Worm (Caenorhabditis elegans) whole organism, L4 larva: ENCODE measurements around the gene T26H5.10.

Experiments used
- daf-19 ChIP-seq: fragments of 200-800 bp; sonication (Bioruptor generic); conservative IDR thresholded peaks from 2 replicates; pipeline ENCODE4 v1.3.6; 2022; ENCODE audit warnings: missing genetic modification characterization, missing compliant biosample characterization
- dmd-9 ChIP-seq: fragments of 200-800 bp; sonication (Bioruptor generic); IDR thresholded peaks from 2 replicates; pipeline ENCODE4 v1.3.6; 2022; ENCODE audit warnings: missing genetic modification reagents, missing genetic modification characterization, missing compliant biosample characterization
- egl-27 ChIP-seq: sonication (generic microtip); optimal IDR thresholded peaks from 3 replicates; lab custom pipeline; 2017; ENCODE audit warnings: missing biosample characterization, missing genetic modification reagents, missing genetic modification characterization
- mes-2 ChIP-seq: sonication (generic microtip); optimal IDR thresholded peaks from 2 replicates; lab custom pipeline; 2016; ENCODE audit warnings: missing genotype, mild to moderate bottlenecking, missing genetic modification characterization, missing compliant biosample characterization; ENCODE audit not compliant: poor library complexity, severe bottlenecking
- zag-1 ChIP-seq: fragments of 150-350 bp; optimal IDR thresholded peaks from 2 replicates; lab custom pipeline; 2014; ENCODE audit warnings: missing biosample characterization, missing genetic modification characterization

DNA sequence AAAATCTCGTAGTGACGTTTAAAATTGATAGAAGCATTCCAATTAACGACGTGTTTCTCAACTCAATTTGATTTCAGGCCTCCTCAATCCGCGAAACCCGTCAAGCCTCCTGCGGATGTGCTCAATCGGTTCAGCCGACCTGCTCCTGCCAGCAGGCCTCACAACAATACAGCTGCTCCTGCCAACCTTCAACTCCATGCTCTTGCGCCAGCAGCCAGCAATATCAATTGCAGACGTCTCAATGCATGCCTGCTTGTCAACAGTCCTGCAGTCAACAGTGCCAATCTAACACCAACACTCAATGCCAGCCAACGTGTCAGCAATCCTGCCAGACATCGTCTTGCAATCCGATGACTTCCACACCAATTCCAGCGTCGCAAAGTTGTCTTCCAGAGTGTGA, 22.4 kb upstream of the T26H5.10 start:
- TF ChIP-seq zag-1 (tag; lab: Kevin White, UChicago) (no peak), daf-19 (no peak), dmd-9 (no peak), mes-2 (tag; lab: Kevin White, UChicago) (no peak), egl-27 (no peak)
